Fruit fly (Drosophila melanogaster): Measurements from ENCODE around the gene CG5359.
A peak's percentile ranks its signal among the peaks of the same experiment; 100 is the strongest.

CG5359 gene

DNA sequence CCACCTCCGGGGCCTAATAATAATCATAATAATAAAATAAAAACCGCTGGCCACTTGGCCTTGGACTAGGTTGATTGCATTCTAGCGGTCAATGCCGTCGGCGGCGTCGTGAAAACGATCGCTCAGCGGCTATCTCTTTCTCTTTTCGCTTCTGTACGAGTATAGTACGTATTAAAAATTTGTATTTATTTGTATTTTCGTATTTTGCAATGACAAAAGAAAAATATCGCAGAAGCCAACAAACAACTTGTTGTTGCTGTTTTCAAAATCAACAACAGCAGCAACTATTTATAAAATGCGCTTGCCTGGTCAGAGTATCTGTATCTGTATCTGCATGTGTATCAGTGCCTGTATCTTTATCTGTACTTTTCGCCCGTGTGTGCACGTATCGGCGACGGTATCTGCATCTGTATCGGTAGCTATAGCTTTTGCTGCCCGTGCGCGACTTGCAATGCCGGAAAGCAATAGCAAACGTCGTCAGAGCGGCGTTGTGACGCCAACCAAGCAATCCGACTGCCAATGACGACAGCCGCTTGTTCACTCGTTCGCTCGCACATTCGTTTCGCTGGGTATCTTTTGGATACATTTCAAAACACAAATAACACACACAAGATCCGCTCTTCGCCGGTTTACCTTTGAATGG lies 46.3 kb downstream of the CG5359 start:
- peak; percentile 75 for TF ChIP-seq tai (GFP tag; optimal IDR thresholded peaks at IDR 0.05)
- TF ChIP-seq fru (GFP tag; optimal IDR thresholded peaks at IDR 0.05), result peak; percentile 27
- TF ChIP-seq foxo (GFP tag; optimal IDR thresholded peaks at IDR 0.05), result peak in 1 of 2 experiments; percentile 25
- TF ChIP-seq woc (GFP tag; optimal IDR thresholded peaks at IDR 0.05), result peak; percentile 38
- peak; percentile 87 for TF ChIP-seq CrebA (GFP tag; optimal IDR thresholded peaks at IDR 0.05; ENCODE audit: borderline replicate concordance)
- no peak for TF ChIP-seq lola (GFP tag; optimal IDR thresholded peaks at IDR 0.05)
- peak; percentile 41 for TF ChIP-seq psq (GFP tag; optimal IDR thresholded peaks at IDR 0.05)
- TF ChIP-seq Hr83 (GFP tag; optimal IDR thresholded peaks at IDR 0.05; ENCODE audit: poor library complexity, severe bottlenecking), result peak; percentile 66
- TF ChIP-seq jim (GFP tag; optimal IDR thresholded peaks at IDR 0.05), result no peak
- TF ChIP-seq Hnf4 (GFP tag; optimal IDR thresholded peaks at IDR 0.05), result peak; percentile 35
- TF ChIP-seq sage (GFP tag; optimal IDR thresholded peaks at IDR 0.05), result peak; percentile 54
- peak; percentile 49 for TF ChIP-seq Rel (GFP tag; optimal IDR thresholded peaks at IDR 0.05)
- peak; percentile 58 for TF ChIP-seq Rel (tag; optimal IDR thresholded peaks at IDR 0.05)
- no peak for TF ChIP-seq Abd-B (GFP tag; optimal IDR thresholded peaks at IDR 0.05)
- peak; percentile 57 for TF ChIP-seq br (GFP tag; optimal IDR thresholded peaks at IDR 0.05)
- peak; percentile 42 for TF ChIP-seq brk (GFP tag; optimal IDR thresholded peaks at IDR 0.05)
- no peak for TF ChIP-seq usp (GFP tag; optimal IDR thresholded peaks at IDR 0.05)
- no peak for TF ChIP-seq HLH106 (tag; optimal IDR thresholded peaks at IDR 0.05)
- peak; percentile 80 for TF ChIP-seq h (GFP tag; optimal IDR thresholded peaks at IDR 0.05)
- TF ChIP-seq rgr (GFP tag; optimal IDR thresholded peaks at IDR 0.05), result peak; percentile 26

DNA sequence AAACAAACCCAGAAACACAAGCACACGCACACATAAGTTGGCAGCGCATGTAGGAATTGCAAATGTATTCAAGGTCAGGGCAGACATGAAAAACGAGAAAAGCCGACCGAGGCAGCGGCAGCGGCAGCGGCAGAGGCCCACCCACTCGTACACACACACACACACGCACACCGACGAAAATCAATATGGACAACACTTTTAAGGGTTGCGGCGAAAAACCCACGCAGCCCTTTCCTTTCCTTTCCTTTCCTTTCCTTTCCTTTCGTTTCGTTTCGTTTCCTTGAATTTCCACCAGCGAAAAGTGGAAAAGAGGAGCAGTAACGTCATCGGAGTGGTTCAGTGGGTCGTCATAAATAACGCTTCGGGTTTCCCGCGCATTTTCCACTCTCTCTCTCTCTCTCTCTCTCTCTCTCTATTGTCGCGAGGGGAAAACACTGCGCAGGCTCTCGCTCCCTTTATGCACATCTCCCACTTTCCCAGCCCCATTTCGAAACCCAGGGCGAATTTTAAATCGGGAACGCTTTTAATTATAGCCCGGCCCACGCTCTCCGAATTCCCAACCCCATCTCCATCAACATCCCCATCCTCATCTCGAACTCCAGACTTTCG lies 48.3 kb downstream of the CG5359 start:
- TF ChIP-seq CrebA (GFP tag; optimal IDR thresholded peaks at IDR 0.05; ENCODE audit: borderline replicate concordance), result no peak
- no peak for TF ChIP-seq HLH106 (tag; optimal IDR thresholded peaks at IDR 0.05)
- peak; percentile 6 for TF ChIP-seq psq (GFP tag; optimal IDR thresholded peaks at IDR 0.05)
- no peak for TF ChIP-seq Mio (GFP tag; optimal IDR thresholded peaks at IDR 0.05)
- TF ChIP-seq Dfd (GFP tag; optimal IDR thresholded peaks at IDR 0.05), result peak; percentile 8
- no peak for TF ChIP-seq Rel (GFP tag; optimal IDR thresholded peaks at IDR 0.05)
- TF ChIP-seq Rel (tag; optimal IDR thresholded peaks at IDR 0.05), result no peak

DNA sequence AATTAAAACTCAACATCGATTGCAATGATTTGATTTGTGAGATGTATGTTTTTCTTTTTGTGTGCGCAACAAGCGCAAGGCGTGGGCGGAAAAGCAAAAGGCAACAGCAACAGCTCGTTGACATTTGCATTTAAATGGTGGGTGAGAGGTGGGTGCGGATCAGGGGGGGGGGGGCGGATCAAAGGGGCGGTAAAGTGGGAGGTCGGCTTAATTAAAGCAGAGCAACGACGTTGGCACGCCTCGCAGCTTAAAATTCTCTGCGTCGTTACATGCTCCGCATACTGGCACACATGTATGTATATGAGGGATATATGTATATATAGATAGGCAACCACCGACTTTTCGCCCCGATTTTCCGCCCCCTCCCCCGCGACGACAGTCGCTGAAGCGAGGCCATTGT lies 49.4 kb downstream of the CG5359 start:
- TF ChIP-seq OdsH (GFP tag; optimal IDR thresholded peaks at IDR 0.05) (no peak), Vsx2 (GFP tag; optimal IDR thresholded peaks at IDR 0.05; ENCODE audit: partially characterized antibody) (no peak)

DNA sequence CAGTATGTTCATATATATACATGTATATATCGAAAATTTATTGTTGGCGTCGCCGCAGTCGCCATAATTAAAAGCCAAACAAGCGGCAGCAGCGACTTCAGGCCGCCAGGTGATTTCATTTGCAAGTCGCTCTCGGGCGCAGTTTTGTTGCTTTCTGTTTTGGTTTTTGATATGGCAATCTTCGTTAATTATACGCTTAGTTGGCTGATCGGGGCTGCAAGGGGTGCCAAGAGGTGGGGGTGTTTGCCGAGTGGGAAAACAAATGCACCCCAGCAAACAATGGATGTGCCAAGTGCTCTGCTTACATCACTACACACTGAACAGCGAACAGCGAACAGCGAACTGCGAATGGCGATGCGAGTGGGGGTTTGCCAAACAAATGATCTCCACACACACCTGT lies 50.1 kb downstream of the CG5359 start:
- TF ChIP-seq HLH106 (tag; optimal IDR thresholded peaks at IDR 0.05), result no peak
- TF ChIP-seq usp (GFP tag; optimal IDR thresholded peaks at IDR 0.05), result no peak
- TF ChIP-seq fru (GFP tag; optimal IDR thresholded peaks at IDR 0.05), result peak; percentile 3
- peak; percentile 3 for TF ChIP-seq rgr (GFP tag; optimal IDR thresholded peaks at IDR 0.05)
- peak; percentile 21 for TF ChIP-seq h (GFP tag; optimal IDR thresholded peaks at IDR 0.05)
- no peak for TF ChIP-seq sage (GFP tag; optimal IDR thresholded peaks at IDR 0.05)
- no peak for TF ChIP-seq Dif (GFP tag; optimal IDR thresholded peaks at IDR 0.05; ENCODE audit: partially characterized antibody)
- no peak for TF ChIP-seq dsf (GFP tag; optimal IDR thresholded peaks at IDR 0.05; ENCODE audit: borderline replicate concordance)

DNA sequence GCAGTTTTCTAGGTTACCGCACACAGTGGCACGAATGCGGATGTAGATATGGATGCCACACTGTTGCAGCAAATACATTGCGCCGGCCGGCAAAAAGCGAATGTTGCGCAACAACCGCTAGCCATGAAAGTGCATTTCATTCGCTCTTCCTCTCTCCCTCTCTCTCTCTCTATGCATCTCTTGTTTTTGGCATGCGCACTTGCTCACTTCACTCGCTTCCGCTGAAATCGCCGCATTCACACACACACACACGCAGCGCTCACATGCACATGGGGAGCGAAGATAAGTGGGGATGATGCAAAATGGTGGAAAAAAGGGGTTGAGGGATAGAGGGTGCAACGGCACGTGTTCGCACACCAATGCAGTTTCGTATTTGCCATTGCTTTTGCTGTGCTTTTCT lies 51.2 kb downstream of the CG5359 start:
- TF ChIP-seq Vsx2 (GFP tag; optimal IDR thresholded peaks at IDR 0.05; ENCODE audit: partially characterized antibody) (peak; percentile 24), h (GFP tag; optimal IDR thresholded peaks at IDR 0.05) (peak; percentile 4), br (GFP tag; optimal IDR thresholded peaks at IDR 0.05) (peak; percentile 11), Hnf4 (GFP tag; optimal IDR thresholded peaks at IDR 0.05) (no peak), psq (GFP tag; optimal IDR thresholded peaks at IDR 0.05) (peak; percentile 27)

All from whole organism, wandering third instar larva.